Fruit fly (Drosophila melanogaster) whole organism, embryonic: ENCODE results near the gene Pc.
A peak's percentile ranks its signal among the peaks of the same experiment; 100 is the strongest.

Experiments
- Abd-B ChIP-seq: fragments of 200-800 bp; sonication (Bioruptor generic); optimal IDR thresholded peaks from 2 replicates; lab custom pipeline; 2018; ENCODE audit warnings: missing biosample characterization, mild to moderate bottlenecking, missing genetic modification characterization, moderate library complexity
- Antp ChIP-seq: fragments of 200-800 bp; sonication (Bioruptor generic); optimal IDR thresholded peaks from 3 replicates; lab custom pipeline; 2016; ENCODE audit warnings: missing biosample characterization, missing genetic modification characterization
- Blimp-1 ChIP-seq: fragments of 200-800 bp; sonication (Bioruptor generic); optimal IDR thresholded peaks from 3 replicates; lab custom pipeline; 2018; ENCODE audit warnings: missing biosample characterization, missing genetic modification characterization, mild to moderate bottlenecking, moderate library complexity, missing genetic modification reagents
- CG10654 ChIP-seq: fragments of 200-800 bp; sonication (Bioruptor generic); optimal IDR thresholded peaks from 2 replicates; lab custom pipeline; 2016; ENCODE audit warnings: missing biosample characterization, missing genetic modification characterization
- CG11247 ChIP-seq: fragments of 200-800 bp; sonication (Bioruptor generic); IDR thresholded peaks from 2 replicates; pipeline ENCODE4 v1.3.6; 2022; ENCODE audit warnings: missing biosample characterization, missing genetic modification characterization
- CG11456 ChIP-seq: fragments of 200-800 bp; sonication (Bioruptor generic); IDR thresholded peaks from 3 replicates; pipeline ENCODE4 v1.3.6; 2022; ENCODE audit warnings: missing biosample characterization, missing genetic modification characterization
- CG12071 ChIP-seq: fragments of 200-800 bp; sonication (Bioruptor generic); optimal IDR thresholded peaks from 3 replicates; lab custom pipeline; 2018; ENCODE audit warnings: missing biosample characterization, mild to moderate bottlenecking, missing genetic modification characterization
- CG12391 ChIP-seq: fragments of 200-800 bp; sonication (Bioruptor generic); optimal IDR thresholded peaks from 3 replicates; lab custom pipeline; 2018; ENCODE audit warnings: missing biosample characterization, mild to moderate bottlenecking, missing genetic modification characterization, moderate library complexity
- CG17359 ChIP-seq: fragments of 200-800 bp; sonication (Bioruptor generic); optimal IDR thresholded peaks from 3 replicates; lab custom pipeline; 2018; ENCODE audit warnings: missing biosample characterization, mild to moderate bottlenecking, missing genetic modification characterization, moderate library complexity
- CG17361 ChIP-seq: fragments of 200-800 bp; sonication (Bioruptor generic); IDR thresholded peaks from 3 replicates; pipeline ENCODE4 v1.3.6; 2022; ENCODE audit warnings: missing biosample characterization, missing genetic modification characterization
- CG2199 ChIP-seq: fragments of 200-800 bp; sonication (Bioruptor generic); IDR thresholded peaks from 3 replicates; pipeline ENCODE4 v1.3.6; 2022; ENCODE audit warnings: missing biosample characterization, missing genetic modification characterization
- CG2202 ChIP-seq: fragments of 200-800 bp; sonication (Bioruptor generic); optimal IDR thresholded peaks from 2 replicates; lab custom pipeline; 2018; ENCODE audit warnings: missing biosample characterization, mild to moderate bottlenecking, missing genetic modification characterization
- CG31441 ChIP-seq: fragments of 200-800 bp; sonication (Bioruptor generic); IDR thresholded peaks from 2 replicates; pipeline ENCODE4 v1.3.6; 2022; ENCODE audit warnings: missing biosample characterization, missing genetic modification characterization
- CG42726 ChIP-seq: fragments of 200-800 bp; sonication (Bioruptor generic); IDR thresholded peaks from 2 replicates; pipeline ENCODE4 v1.3.6; 2022; ENCODE audit warnings: missing biosample characterization, missing genetic modification characterization; ENCODE audit not compliant: partially characterized antibody
- CG4282 ChIP-seq: fragments of 200-800 bp; sonication (Bioruptor generic); optimal IDR thresholded peaks from 2 replicates; lab custom pipeline; 2016; ENCODE audit warnings: missing biosample characterization, missing genetic modification characterization
- CG4360 ChIP-seq: fragments of 200-800 bp; sonication (Bioruptor generic); IDR thresholded peaks from 2 replicates; pipeline ENCODE4 v1.3.6; 2022; ENCODE audit warnings: missing biosample characterization, missing genetic modification characterization
- CG4617 ChIP-seq: fragments of 200-800 bp; sonication (Bioruptor generic); optimal IDR thresholded peaks from 3 replicates; lab custom pipeline; 2016; ENCODE audit warnings: missing biosample characterization, missing genetic modification characterization, borderline replicate concordance
- CG4730 ChIP-seq: fragments of 200-800 bp; sonication (Bioruptor generic); IDR thresholded peaks from 2 replicates; pipeline ENCODE4 v1.3.6; 2022; ENCODE audit warnings: missing biosample characterization, missing genetic modification characterization
- CG6175 ChIP-seq: fragments of 200-800 bp; sonication (Bioruptor generic); IDR thresholded peaks from 3 replicates; pipeline ENCODE4 v1.3.6; 2022; ENCODE audit warnings: missing biosample characterization, missing genetic modification characterization
- CG6791 ChIP-seq: fragments of 200-800 bp; sonication (Bioruptor generic); IDR thresholded peaks from 3 replicates; pipeline ENCODE4 v1.3.6; 2022; ENCODE audit warnings: missing biosample characterization, missing genetic modification characterization; ENCODE audit not compliant: partially characterized antibody
- CG7745 ChIP-seq: fragments of 200-800 bp; sonication (Bioruptor generic); optimal IDR thresholded peaks from 2 replicates; lab custom pipeline; 2018; ENCODE audit warnings: missing biosample characterization, mild to moderate bottlenecking, missing genetic modification characterization, moderate library complexity
- CG9215 ChIP-seq: fragments of 200-800 bp; sonication (Bioruptor generic); IDR thresholded peaks from 2 replicates; pipeline ENCODE4 v1.3.6; 2022; ENCODE audit warnings: missing biosample characterization, missing genetic modification characterization
- CG9609 ChIP-seq: fragments of 200-800 bp; sonication (Bioruptor generic); optimal IDR thresholded peaks from 3 replicates; lab custom pipeline; 2016; ENCODE audit warnings: missing biosample characterization, missing genetic modification characterization
- CkIIα-i1 ChIP-seq: fragments of 200-800 bp; sonication (Bioruptor generic); IDR thresholded peaks from 2 replicates; pipeline ENCODE4 v1.3.6; 2022; ENCODE audit warnings: missing biosample characterization, missing genetic modification characterization
- CoRest ChIP-seq: fragments of 200-800 bp; sonication (Bioruptor generic); optimal IDR thresholded peaks from 3 replicates; lab custom pipeline; 2018; ENCODE audit warnings: missing biosample characterization, mild to moderate bottlenecking, missing genetic modification characterization, moderate library complexity
- Deaf1 ChIP-seq: fragments of 200-800 bp; optimal IDR thresholded peaks from 3 replicates; lab custom pipeline; 2019; ENCODE audit warnings: missing biosample characterization, mild to moderate bottlenecking, missing genetic modification characterization, moderate library complexity
- HHEX ChIP-seq: fragments of 200-800 bp; sonication (Bioruptor generic); optimal IDR thresholded peaks from 3 replicates; lab custom pipeline; 2017; ENCODE audit warnings: missing biosample characterization, mild to moderate bottlenecking, missing genetic modification characterization, missing genetic modification reagents
- Hr78 ChIP-seq, 2 experiments: fragments of 200-800 bp in 1 of 2; fragments of >200 bp in 1 of 2; sonication (Bioruptor generic) in 1 of 2; optimal IDR thresholded peaks; 2 replicates each; lab custom pipeline; 2017 to 2019; ENCODE audit warnings: missing biosample characterization in 2 of 2, missing genetic modification characterization in 2 of 2, mild to moderate bottlenecking in 1 of 2, moderate library complexity in 1 of 2
- Myb ChIP-seq: fragments of 200-800 bp; sonication (Bioruptor generic); optimal IDR thresholded peaks from 2 replicates; lab custom pipeline; 2016; ENCODE audit warnings: missing biosample characterization, missing genetic modification characterization
- Oli ChIP-seq: fragments of 200-800 bp; sonication (Bioruptor generic); optimal IDR thresholded peaks from 2 replicates; lab custom pipeline; 2018; ENCODE audit warnings: missing biosample characterization, mild to moderate bottlenecking, missing genetic modification characterization, moderate library complexity
- Ptx1 ChIP-seq: fragments of 200-800 bp; sonication (Bioruptor generic); IDR thresholded peaks from 2 replicates; pipeline ENCODE4 v1.3.6; 2022; ENCODE audit warnings: missing biosample characterization, missing genetic modification characterization
- Rx ChIP-seq: fragments of 200-800 bp; sonication (Bioruptor generic); IDR thresholded peaks from 2 replicates; pipeline ENCODE4 v1.3.6; 2022; ENCODE audit warnings: missing biosample characterization, missing genetic modification characterization
- caup ChIP-seq: fragments of 200-800 bp; sonication (Bioruptor generic); optimal IDR thresholded peaks from 3 replicates; lab custom pipeline; 2017; ENCODE audit warnings: missing biosample characterization, mild to moderate bottlenecking, missing genetic modification characterization, moderate library complexity; ENCODE audit not compliant: severe bottlenecking
- ci ChIP-seq: fragments of 200-800 bp; sonication (Bioruptor generic); IDR thresholded peaks from 3 replicates; pipeline ENCODE4 v1.3.6; 2022; ENCODE audit warnings: missing biosample characterization, missing genetic modification characterization
- croc ChIP-seq: fragments of 200-800 bp; sonication (Bioruptor generic); conservative IDR thresholded peaks from 3 replicates; pipeline ENCODE4 v1.3.6; 2022; ENCODE audit warnings: missing biosample characterization, missing genetic modification characterization
- en ChIP-seq: fragments of 200-800 bp; sonication (Bioruptor generic); optimal IDR thresholded peaks from 2 replicates; lab custom pipeline; 2016; ENCODE audit warnings: missing biosample characterization, missing genetic modification characterization
- grn ChIP-seq: fragments of 200-800 bp; sonication (Bioruptor generic); optimal IDR thresholded peaks from 3 replicates; lab custom pipeline; 2017; ENCODE audit warnings: missing biosample characterization, missing genetic modification characterization
- insv ChIP-seq, 2 experiments: fragments of 200-800 bp; sonication (Bioruptor generic); optimal IDR thresholded peaks; 3 replicates each; lab custom pipeline; 2016 to 2018; ENCODE audit warnings: missing biosample characterization in 2 of 2, missing genetic modification characterization in 2 of 2
- lab ChIP-seq: fragments of 200-800 bp; sonication (Bioruptor generic); optimal IDR thresholded peaks from 3 replicates; lab custom pipeline; 2017; ENCODE audit warnings: missing biosample characterization, missing genetic modification characterization, mild to moderate bottlenecking, moderate library complexity, missing genetic modification reagents
- nau ChIP-seq: fragments of 200-800 bp; sonication (Bioruptor generic); optimal IDR thresholded peaks from 3 replicates; lab custom pipeline; 2017; ENCODE audit warnings: missing biosample characterization, mild to moderate bottlenecking, missing genetic modification characterization, missing genetic modification reagents
- p53 ChIP-seq: fragments of 200-800 bp; sonication (Bioruptor generic); optimal IDR thresholded peaks from 2 replicates; lab custom pipeline; 2016; ENCODE audit warnings: missing biosample characterization, missing genetic modification characterization
- pb ChIP-seq: fragments of 200-800 bp; sonication (Bioruptor generic); optimal IDR thresholded peaks from 3 replicates; lab custom pipeline; 2016; ENCODE audit warnings: missing biosample characterization, missing genetic modification characterization
- peb ChIP-seq: fragments of 200-800 bp; sonication (Bioruptor generic); IDR thresholded peaks from 2 replicates; pipeline ENCODE4 v1.3.6; 2022; ENCODE audit warnings: missing biosample characterization, missing genetic modification characterization
- pros ChIP-seq: fragments of 200-800 bp; sonication (Bioruptor generic); optimal IDR thresholded peaks from 3 replicates; lab custom pipeline; 2019; ENCODE audit warnings: missing biosample characterization, mild to moderate bottlenecking, missing genetic modification characterization, moderate library complexity
- repo ChIP-seq: fragments of 200-800 bp; sonication (Bioruptor generic); optimal IDR thresholded peaks from 2 replicates; lab custom pipeline; 2016; ENCODE audit warnings: missing biosample characterization, missing genetic modification characterization
- sd ChIP-seq: fragments of 200-800 bp; sonication (Bioruptor generic); optimal IDR thresholded peaks from 3 replicates; lab custom pipeline; 2018; ENCODE audit warnings: missing biosample characterization, mild to moderate bottlenecking, missing genetic modification characterization, moderate library complexity
- sens-2 ChIP-seq: fragments of 200-800 bp; sonication (Bioruptor generic); IDR thresholded peaks from 2 replicates; pipeline ENCODE4 v1.3.6; 2022; ENCODE audit warnings: missing biosample characterization, missing genetic modification characterization
- ssp ChIP-seq: fragments of 200-800 bp; sonication (Bioruptor generic); IDR thresholded peaks from 2 replicates; pipeline ENCODE4 v1.3.6; 2022; ENCODE audit warnings: missing biosample characterization, missing genetic modification characterization
- sug ChIP-seq: fragments of 200-800 bp; optimal IDR thresholded peaks from 2 replicates; lab custom pipeline; 2019; ENCODE audit warnings: missing biosample characterization, mild to moderate bottlenecking, missing genetic modification characterization, moderate library complexity
- wdn ChIP-seq: fragments of 200-800 bp; sonication (Bioruptor generic); IDR thresholded peaks from 2 replicates; pipeline ENCODE4 v1.3.6; 2022; ENCODE audit warnings: missing biosample characterization, missing genetic modification characterization

Gene Pc

DNA sequence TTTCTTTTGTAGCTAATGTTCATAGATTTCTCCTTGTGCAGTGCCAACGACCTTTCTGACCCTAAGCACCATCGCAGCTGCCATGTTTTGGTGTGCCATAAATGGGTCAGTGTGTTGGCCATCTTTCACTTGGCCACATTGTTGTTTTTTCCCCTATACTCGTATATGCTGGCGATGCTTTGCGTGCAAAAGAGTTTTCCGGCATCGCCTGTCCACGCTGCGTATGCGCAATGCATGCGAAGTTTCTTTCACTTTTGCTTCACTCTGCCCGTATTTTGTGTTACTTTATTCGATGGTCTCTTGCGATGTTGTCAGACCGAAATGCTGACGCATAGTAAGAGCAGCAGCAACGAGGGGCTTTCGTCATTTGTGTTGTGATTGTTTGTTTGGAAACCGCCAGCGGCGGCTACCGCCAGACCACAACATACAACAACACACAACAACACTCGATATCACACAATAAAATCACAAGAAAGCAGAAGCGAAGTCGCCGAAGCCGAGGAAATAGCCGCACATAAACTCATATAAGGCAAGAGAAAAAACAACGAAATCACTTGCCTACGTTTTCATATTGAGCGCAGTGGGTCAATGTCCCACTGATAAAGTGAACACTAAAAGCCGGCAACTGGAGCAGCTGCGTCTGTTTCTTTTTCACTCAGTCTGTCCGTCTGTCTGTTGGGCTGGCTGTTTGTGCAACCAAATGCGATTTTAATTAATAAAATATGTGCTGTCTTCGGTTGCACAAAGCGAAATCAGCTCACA lies 56.2 kb downstream of the Pc start (continued):
- TF ChIP-seq Hr78 (GFP tag; optimal IDR thresholded peaks at IDR 0.05; lab: Kevin White, UChicago) (peak in 1 of 2 experiments; percentile 63), CG10654 (no peak), CoRest (tag; lab: Kevin White, UChicago) (no peak), Myb (GFP tag; lab: Kevin White, UChicago) (no peak), Ptx1 (no peak), HHEX (GFP tag; lab: Kevin White, UChicago) (no peak), Abd-B (GFP tag; lab: Kevin White, UChicago) (no peak), sens-2 (GFP tag; lab: Robert Waterston, UW) (0 out of 2 replicates have a peak, but pooled peaks have one; percentile 23), CG12391 (tag; lab: Kevin White, UChicago) (no peak), ci (peak; percentile 57; the same call in 1 of the 3 replicates), CG17361 (GFP tag; lab: Robert Waterston, UW) (no peak), Antp (no peak), grn (GFP tag; lab: Kevin White, UChicago) (peak; percentile 57), CG2202 (tag; lab: Kevin White, UChicago) (no peak), sd (tag; lab: Kevin White, UChicago) (no peak), repo (GFP tag; lab: Kevin White, UChicago) (no peak), CG42726 (GFP tag; lab: Robert Waterston, UW) (no peak), CG6791 (GFP tag; lab: Robert Waterston, UW) (no peak), caup (GFP tag; lab: Kevin White, UChicago) (no peak), peb (GFP tag; lab: Robert Waterston, UW) (no peak), croc (no peak), Deaf1 (tag; lab: Kevin White, UChicago) (peak; percentile 23), lab (GFP tag; lab: Kevin White, UChicago) (no peak), pb (GFP tag; lab: Kevin White, UChicago) (no peak), nau (GFP tag; lab: Kevin White, UChicago) (no peak), CG4360 (GFP tag; lab: Robert Waterston, UW) (peak; percentile 39; the same call in 1 of the 2 replicates), CG4617 (GFP tag; lab: Kevin White, UChicago) (no peak), Blimp-1 (GFP tag; lab: Kevin White, UChicago) (no peak), CG4282 (GFP tag; lab: Kevin White, UChicago) (no peak), CG12071 (GFP tag; lab: Kevin White, UChicago) (no peak), pros (GFP tag; lab: Kevin White, UChicago) (peak; percentile 61), en (GFP tag; lab: Kevin White, UChicago) (no peak), CG11456 (GFP tag; lab: Robert Waterston, UW) (no peak), CG31441 (GFP tag; lab: Robert Waterston, UW) (no peak), Rx (GFP tag; lab: Robert Waterston, UW) (no peak), sug (tag; lab: Kevin White, UChicago) (no peak), CG2199 (GFP tag; lab: Robert Waterston, UW) (peak; percentile 85; the same call in 2 of the 3 replicates), CG17359 (tag; lab: Kevin White, UChicago) (no peak), CG7745 (no peak), insv (GFP tag; optimal IDR thresholded peaks at IDR 0.05; lab: Kevin White, UChicago) (no peak), CkIIα-i1 (GFP tag; lab: Robert Waterston, UW) (no peak), CG4730 (GFP tag; lab: Robert Waterston, UW) (no peak), wdn (GFP tag; lab: Robert Waterston, UW) (no peak), ssp (GFP tag; lab: Robert Waterston, UW) (no peak), CG9215 (GFP tag; lab: Robert Waterston, UW) (no peak), CG11247 (GFP tag; lab: Robert Waterston, UW) (no peak), CG9609 (GFP tag; lab: Kevin White, UChicago) (no peak), Oli (tag; lab: Kevin White, UChicago) (no peak), p53 (GFP tag; lab: Kevin White, UChicago) (no peak), CG6175 (GFP tag; lab: Robert Waterston, UW) (no peak)
